Worm (Caenorhabditis elegans): ENCODE results near the gene fbxa-71.

fbxa-71 gene

DNA sequence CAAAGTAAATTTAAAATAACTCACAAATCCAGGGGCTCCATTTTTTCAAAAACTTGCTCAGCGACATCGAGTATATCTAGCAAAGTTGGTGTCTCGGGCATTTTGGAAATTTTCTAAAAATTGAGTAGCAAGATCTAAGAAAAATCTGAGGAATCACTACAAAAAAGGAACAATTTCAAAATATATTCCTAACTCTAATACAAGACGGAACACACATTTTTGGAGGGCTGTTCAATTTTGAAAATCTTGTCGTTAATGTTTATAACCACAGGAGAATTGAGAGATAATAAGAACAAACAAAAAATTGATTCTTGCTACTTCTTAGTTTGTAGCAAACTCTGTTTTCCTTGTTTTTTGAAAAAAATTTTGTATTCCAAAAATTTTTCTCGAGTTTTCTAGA, 23.3 kb upstream of the fbxa-71 start, which contains the start of gene fbxa-47 (continued):
- TF ChIP-seq zfp-3 (GFP tag; conservative IDR thresholded peaks at IDR 0.05) = no peak
- TF ChIP-seq gei-8 (GFP tag; optimal IDR thresholded peaks at IDR 0.05) = no peak
- TF ChIP-seq pha-4 (GFP tag; IDR thresholded peaks at IDR 0.05) = no peak
- no peak for TF ChIP-seq pha-4 (tag; optimal IDR thresholded peaks at IDR 0.05)
- TF ChIP-seq ceh-44 (GFP tag; IDR thresholded peaks at IDR 0.05) = no peak
- no peak for TF ChIP-seq tag-97 (GFP tag; IDR thresholded peaks at IDR 0.05)

ce11 chrIII:2233399-2233798, 22.2 kb upstream of the fbxa-71 start:
- TF ChIP-seq nhr-11 (tag; optimal IDR thresholded peaks at IDR 0.05) = no peak
- TF ChIP-seq zip-2 (tag; optimal IDR thresholded peaks at IDR 0.05) = no peak
- TF ChIP-seq ama-1 (optimal IDR thresholded peaks at IDR 0.05) = no peak
- TF ChIP-seq dmd-6 (GFP tag; IDR thresholded peaks at IDR 0.05) = no peak
- TF ChIP-seq zfp-2 (tag; optimal IDR thresholded peaks at IDR 0.05) = no peak
- no peak for TF ChIP-seq Y105C5A.15 (GFP tag; IDR thresholded peaks at IDR 0.05)
- TF ChIP-seq duxl-1 (tag; optimal IDR thresholded peaks at IDR 0.05; ENCODE audit: poor library complexity) = no peak
- no peak for TF ChIP-seq lin-1 (GFP tag; IDR thresholded peaks at IDR 0.05)
- TF ChIP-seq ceh-28 (tag; optimal IDR thresholded peaks at IDR 0.05) = no peak
- TF ChIP-seq T26A8.4 (GFP tag; IDR thresholded peaks at IDR 0.05) = no peak
- TF ChIP-seq nhr-48 (tag; optimal IDR thresholded peaks at IDR 0.05) = no peak
- no peak for TF ChIP-seq ctbp-1 (GFP tag; IDR thresholded peaks at IDR 0.05)
- no peak for TF ChIP-seq dmd-8 (GFP tag; IDR thresholded peaks at IDR 0.05)
- TF ChIP-seq lin-29 (GFP tag; IDR thresholded peaks at IDR 0.05) = no peak
- TF ChIP-seq ceh-82 (tag; optimal IDR thresholded peaks at IDR 0.05) = no peak
- no peak for TF ChIP-seq skn-1 (tag; optimal IDR thresholded peaks at IDR 0.05)
- TF ChIP-seq lsy-2 (tag; optimal IDR thresholded peaks at IDR 0.05) = no peak

DNA sequence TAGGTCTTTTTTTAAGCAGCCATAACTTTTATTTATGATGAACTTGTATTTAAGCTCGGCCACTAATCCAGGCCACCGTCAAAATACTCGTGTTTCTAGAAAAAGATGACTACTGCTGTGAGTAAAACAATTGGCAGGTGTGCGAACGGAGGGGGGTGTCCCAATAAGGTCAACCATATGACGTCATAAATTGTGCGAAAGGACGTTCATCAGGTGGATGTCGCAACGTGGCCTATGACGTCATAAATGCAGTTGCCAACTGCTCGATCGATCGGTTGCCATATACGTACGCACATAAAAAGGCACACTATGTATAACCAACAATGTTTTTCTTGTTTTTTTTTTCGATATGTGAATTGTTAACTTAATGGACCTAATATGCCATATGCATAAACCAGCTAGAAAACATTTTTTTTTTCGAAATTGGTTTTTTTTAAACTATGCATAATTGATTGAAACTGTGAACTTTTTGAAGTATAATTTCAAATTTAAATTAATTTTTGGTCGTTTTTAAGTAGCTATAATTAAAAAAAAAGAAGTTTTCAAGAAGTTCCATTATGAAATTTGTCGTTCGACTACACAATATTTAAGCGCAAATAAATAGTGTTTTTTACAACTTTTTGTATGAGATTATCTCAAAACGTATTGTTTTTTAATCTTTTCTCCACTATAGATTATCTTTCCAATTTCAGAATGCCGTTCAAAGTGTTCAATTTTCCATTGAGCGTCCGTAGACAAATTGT, 21.3 kb upstream of the fbxa-71 start, which contains the start of gene C39B5.2:
C39B5.2 (plus strand) TSS at position 693 of the 743 bp plus-strand sequence.
- no peak for TF ChIP-seq nhr-48 (tag; optimal IDR thresholded peaks at IDR 0.05)
- TF ChIP-seq nhr-77 (tag; optimal IDR thresholded peaks at IDR 0.05) = no peak
- TF ChIP-seq zip-11 (GFP tag; IDR thresholded peaks at IDR 0.05) = no peak
- TF ChIP-seq ZK337.2 (GFP tag; IDR thresholded peaks at IDR 0.05) = no peak
- TF ChIP-seq nhr-76 (tag; optimal IDR thresholded peaks at IDR 0.05) = no peak
- no peak for TF ChIP-seq tag-97 (GFP tag; IDR thresholded peaks at IDR 0.05)
- TF ChIP-seq spr-1 (tag; optimal IDR thresholded peaks at IDR 0.05) = no peak
- no peak for TF ChIP-seq madf-9 (GFP tag; conservative IDR thresholded peaks at IDR 0.05)
- no peak for TF ChIP-seq Y48G9A.11 (GFP tag; IDR thresholded peaks at IDR 0.05)
- no peak for TF ChIP-seq snpc-4 (tag; optimal IDR thresholded peaks at IDR 0.05)
- TF ChIP-seq arid-1 (GFP tag; conservative IDR thresholded peaks at IDR 0.05) = no peak
- TF ChIP-seq unc-39 (tag; optimal IDR thresholded peaks at IDR 0.05) = no peak
- no peak for TF ChIP-seq attf-4 (tag; optimal IDR thresholded peaks at IDR 0.05)
- TF ChIP-seq zfp-3 (GFP tag; conservative IDR thresholded peaks at IDR 0.05) = no peak
- no peak for TF ChIP-seq ceh-62 (tag; optimal IDR thresholded peaks at IDR 0.05)
- no peak for TF ChIP-seq R02D3.7 (tag; optimal IDR thresholded peaks at IDR 0.05)
- TF ChIP-seq hlh-11 (tag; optimal IDR thresholded peaks at IDR 0.05) = no peak

- TF ChIP-seq lin-38 (GFP tag; IDR thresholded peaks at IDR 0.05) (no peak), dmd-6 (GFP tag; IDR thresholded peaks at IDR 0.05) (peak; percentile 55), ama-1 (optimal IDR thresholded peaks at IDR 0.05) (no peak), nhr-28 (tag; optimal IDR thresholded peaks at IDR 0.05) (peak; percentile 39), mxl-3 (GFP tag; optimal IDR thresholded peaks at IDR 0.05) (peak; percentile 2), F44E2.7 (GFP tag; IDR thresholded peaks at IDR 0.05) (no peak), unc-62 (GFP tag; optimal IDR thresholded peaks at IDR 0.05 in 1 of 2) (peak in 1 of 2 experiments; percentile 66), unc-62 (tag; optimal IDR thresholded peaks at IDR 0.05) (no peak), F49E8.2 (tag; optimal IDR thresholded peaks at IDR 0.05; ENCODE audit: borderline replicate concordance) (no peak), pqm-1 (tag; optimal IDR thresholded peaks at IDR 0.05) (peak; percentile 89)
These were observed 16.0 kb upstream of the fbxa-71 start, which contains the start of gene C39B5.10 for ce11 chrIII:2239587-2240144. TSS of gene C39B5.10 (minus strand) at chrIII:2239637.

All from whole organism, L4 larva.